Worm (Caenorhabditis elegans) whole organism, L2 larva: ENCODE data around the gene F59A6.4.

Experiments
- ceh-82 ChIP-seq: fragments of 150-350 bp; optimal IDR thresholded peaks from 2 replicates; lab custom pipeline; 2014; ENCODE audit warnings: missing biosample characterization, missing genetic modification characterization
- peb-1 ChIP-seq: fragments of 150-350 bp; optimal IDR thresholded peaks from 2 replicates; lab custom pipeline; 2014; ENCODE audit warnings: missing biosample characterization, missing genetic modification characterization

- TF ChIP-seq ceh-82 (tag; lab: Kevin White, UChicago) = no peak
- TF ChIP-seq peb-1 (tag; lab: Kevin White, UChicago) = no peak
Observed at ce11 chrII:4968863-4969262, 36.0 kb upstream of the F59A6.4 start, which contains the start of gene shc-2.
